Fruit fly (Drosophila melanogaster) whole organism, prepupa: ENCODE measurements around the gene CG14892.

Source experiments
- Eip78C ChIP-seq: fragments of 200-800 bp; sonication (Bioruptor generic); peaks from one replicate; lab custom pipeline; 2016; ENCODE audit warnings: missing biosample characterization, missing genetic modification characterization
- OdsH ChIP-seq: fragments of 200-800 bp; sonication (Bioruptor generic); optimal IDR thresholded peaks from 3 replicates; lab custom pipeline; 2016; ENCODE audit warnings: missing biosample characterization, missing genetic modification characterization
- acj6 ChIP-seq: fragments of 200-800 bp; sonication (Bioruptor generic); optimal IDR thresholded peaks from 3 replicates; lab custom pipeline; 2016; ENCODE audit warnings: missing biosample characterization, missing genetic modification characterization

DNA sequence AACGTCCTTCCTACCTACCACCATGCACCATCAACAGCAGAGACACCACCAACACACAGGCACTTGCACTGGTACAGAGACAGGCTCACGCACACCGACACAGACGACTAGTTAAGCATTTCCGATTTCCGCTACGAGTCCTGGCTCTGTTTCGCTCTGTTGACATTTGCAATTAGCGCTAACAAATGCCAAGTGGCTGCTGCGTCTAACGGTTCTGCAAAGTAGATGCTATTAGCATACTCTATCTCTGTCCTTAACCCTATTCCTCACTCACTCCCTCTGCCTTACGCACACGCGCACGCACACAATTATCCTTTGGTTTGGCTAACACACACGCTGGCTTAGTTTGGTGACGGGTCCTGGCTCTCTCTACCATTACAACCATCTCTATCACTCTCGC, 23.7 kb upstream of the CG14892 start:
- no peak for TF ChIP-seq acj6 (GFP tag; lab: Kevin White, UChicago)
- no peak for TF ChIP-seq OdsH (GFP tag; lab: Kevin White, UChicago)
- no peak for TF ChIP-seq Eip78C (GFP tag; lab: Kevin White, UChicago)
